Fruit fly (Drosophila melanogaster) S2 (cell line): ENCODE measurements around the gene CG43175.

ENCODE experiments used
- CG8478 ChIP-seq: fragments of >200 bp; optimal IDR thresholded peaks from 2 replicates; lab custom pipeline; 2018
- CTCF ChIP-seq, 2 experiments: fragments of >200 bp; optimal IDR thresholded peaks; 2 replicates each; lab custom pipeline; 2018

DNA sequence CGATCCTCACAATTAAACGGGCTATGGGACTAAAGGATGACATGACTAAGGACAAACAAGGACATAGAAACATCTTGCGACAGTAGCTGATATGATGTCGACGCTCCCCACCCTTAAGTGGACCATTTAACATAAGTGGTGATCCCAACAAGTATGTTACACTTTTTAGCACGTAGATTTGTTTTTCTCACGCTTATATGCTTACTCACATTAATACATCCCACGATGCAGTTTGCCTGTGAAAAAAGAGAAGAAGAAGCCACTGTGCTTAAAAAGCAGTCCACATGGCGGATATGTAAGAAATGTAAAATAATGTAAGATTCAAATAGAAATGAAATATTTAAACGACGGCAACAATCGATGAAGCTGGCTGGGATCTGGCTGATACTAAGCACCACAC, 15.4 kb upstream of the CG43175 start:
- TF ChIP-seq CG8478 (lab: Kevin White, UChicago) (no peak), CTCF (optimal IDR thresholded peaks at IDR 0.05; lab: Kevin White, UChicago) (peak; percentile 63 to 64)
